Fruit fly (Drosophila melanogaster) whole organism, pupa: ENCODE data around the gene CG5290.

Experiments used
- CG13204 ChIP-seq: fragments of 200-800 bp; sonication (Bioruptor generic); optimal IDR thresholded peaks from 2 replicates; lab custom pipeline; 2018; ENCODE audit warnings: missing biosample characterization, mild to moderate bottlenecking, missing genetic modification characterization, moderate library complexity
- CG14655 ChIP-seq: fragments of 200-800 bp; sonication (Bioruptor generic); optimal IDR thresholded peaks from 3 replicates; lab custom pipeline; 2017; ENCODE audit warnings: mild to moderate bottlenecking, missing biosample characterization, missing genetic modification reagents, missing genetic modification characterization
- CG32121 ChIP-seq: fragments of 200-800 bp; sonication (Bioruptor generic); IDR thresholded peaks from 2 replicates; pipeline ENCODE4 v1.3.6; 2022; ENCODE audit warnings: missing biosample characterization, missing genetic modification characterization
- CG34367 ChIP-seq: fragments of 200-800 bp; sonication (Bioruptor generic); optimal IDR thresholded peaks from 2 replicates; lab custom pipeline; 2018; ENCODE audit warnings: missing biosample characterization, mild to moderate bottlenecking, missing genetic modification characterization
- CG9948 ChIP-seq: fragments of 200-800 bp; sonication (Bioruptor generic); optimal IDR thresholded peaks from 2 replicates; lab custom pipeline; 2018; ENCODE audit warnings: missing biosample characterization, mild to moderate bottlenecking, missing genetic modification characterization, moderate library complexity
- D1 ChIP-seq: fragments of 200-800 bp; sonication (Bioruptor generic); optimal IDR thresholded peaks from 2 replicates; lab custom pipeline; 2018; ENCODE audit warnings: missing biosample characterization, mild to moderate bottlenecking, missing genetic modification characterization, moderate library complexity
- EcR ChIP-seq: fragments of 200-800 bp; sonication (Bioruptor generic); optimal IDR thresholded peaks from 3 replicates; lab custom pipeline; 2019; ENCODE audit warnings: missing biosample characterization, missing genetic modification characterization, mild to moderate bottlenecking, moderate library complexity, missing genetic modification reagents
- Ets98B ChIP-seq: fragments of 200-800 bp; sonication (Bioruptor generic); IDR thresholded peaks from 2 replicates; pipeline ENCODE4 v1.3.6; 2022; ENCODE audit warnings: missing biosample characterization, missing genetic modification characterization
- Pif1B ChIP-seq: fragments of 200-800 bp; sonication (Bioruptor generic); optimal IDR thresholded peaks from 3 replicates; lab custom pipeline; 2016; ENCODE audit warnings: missing biosample characterization, missing genetic modification characterization
- gl ChIP-seq: fragments of 200-800 bp; sonication (Bioruptor generic); optimal IDR thresholded peaks from 2 replicates; lab custom pipeline; 2018; ENCODE audit warnings: missing biosample characterization, mild to moderate bottlenecking, missing genetic modification characterization

DNA sequence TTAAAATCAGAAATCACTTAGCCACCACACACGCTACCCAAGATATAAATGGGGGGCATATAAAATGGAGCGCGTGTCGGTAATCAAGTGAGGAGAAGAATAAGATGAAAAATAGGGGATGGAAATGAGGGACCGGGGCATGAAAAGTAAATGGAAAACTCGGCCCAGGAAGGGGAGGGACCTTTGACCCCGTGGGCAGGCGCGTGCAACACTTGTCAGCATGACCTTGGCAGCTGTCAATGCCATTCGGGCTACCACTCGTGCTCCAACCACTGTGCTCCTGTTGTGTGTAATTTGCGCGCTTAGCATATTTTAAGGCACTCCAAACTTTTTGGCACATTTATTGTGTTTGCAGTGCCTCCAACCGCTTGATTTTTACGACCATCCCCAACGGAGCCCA is 34.0 kb upstream of the CG5290 start:
- TF ChIP-seq EcR (GFP tag; lab: Kevin White, UChicago) (no peak), CG34367 (tag; lab: Kevin White, UChicago) (no peak), Pif1B (no peak), CG9948 (tag; lab: Kevin White, UChicago) (no peak), CG13204 (GFP tag; lab: Kevin White, UChicago) (no peak), CG14655 (GFP tag; lab: Kevin White, UChicago) (no peak), gl (tag; lab: Kevin White, UChicago) (no peak), D1 (tag; lab: Kevin White, UChicago) (no peak), Ets98B (GFP tag; lab: Robert Waterston, UW) (no peak), CG32121 (GFP tag; lab: Robert Waterston, UW) (no peak)
